Worm (Caenorhabditis elegans) whole organism, L3 larva: ENCODE results near the gene ced-10.
A peak's percentile ranks its signal among the peaks of the same experiment; 100 is the strongest.

Experiments
- R02D3.7 ChIP-seq: fragments of 150-350 bp; optimal IDR thresholded peaks from 2 replicates; lab custom pipeline; 2014; ENCODE audit warnings: missing biosample characterization, missing genetic modification characterization
- ZK546.5 ChIP-seq: sonication (generic microtip); optimal IDR thresholded peaks from 2 replicates; lab custom pipeline; 2017; ENCODE audit warnings: missing biosample characterization, missing genetic modification characterization
- aly-2 ChIP-seq: fragments of 150-350 bp; optimal IDR thresholded peaks from 2 replicates; lab custom pipeline; 2014; ENCODE audit warnings: missing biosample characterization, missing genetic modification characterization
- ama-1 ChIP-seq: fragments of 150-350 bp; optimal IDR thresholded peaks from 2 replicates; lab custom pipeline; 2018
- ceh-16 ChIP-seq: sonication (generic microtip); optimal IDR thresholded peaks from 2 replicates; lab custom pipeline; 2017; ENCODE audit warnings: missing biosample characterization, missing genetic modification characterization
- ceh-28 ChIP-seq: fragments of 150-350 bp; optimal IDR thresholded peaks from 2 replicates; lab custom pipeline; 2014; ENCODE audit warnings: missing biosample characterization, missing genetic modification reagents, missing genetic modification characterization
- ceh-82 ChIP-seq: fragments of 150-350 bp; optimal IDR thresholded peaks from 2 replicates; lab custom pipeline; 2014; ENCODE audit warnings: missing biosample characterization, missing genetic modification characterization
- ceh-9 ChIP-seq: sonication (generic microtip); optimal IDR thresholded peaks from 2 replicates; lab custom pipeline; 2018; ENCODE audit warnings: missing biosample characterization, missing genetic modification characterization
- daf-12 ChIP-seq: fragments of 150-350 bp; optimal IDR thresholded peaks from 2 replicates; lab custom pipeline; 2014; ENCODE audit warnings: missing biosample characterization, missing genetic modification reagents, missing genetic modification characterization
- egl-27 ChIP-seq: sonication (generic microtip); optimal IDR thresholded peaks from 4 replicates; lab custom pipeline; 2017; ENCODE audit warnings: missing biosample characterization, missing genetic modification reagents, missing genetic modification characterization
- egl-5 ChIP-seq: fragments of 150-350 bp; optimal IDR thresholded peaks from 2 replicates; lab custom pipeline; 2017; ENCODE audit warnings: missing biosample characterization, missing genetic modification reagents, missing genetic modification characterization, inconsistent platforms
- elt-1 ChIP-seq: fragments of 150-350 bp; optimal IDR thresholded peaks from 2 replicates; lab custom pipeline; 2014; ENCODE audit warnings: missing biosample characterization, missing genetic modification characterization
- elt-2 ChIP-seq: sonication (generic microtip); optimal IDR thresholded peaks from 2 replicates; lab custom pipeline; 2016; ENCODE audit warnings: missing genetic modification reagents, mild to moderate bottlenecking, missing genetic modification characterization, missing compliant biosample characterization
- elt-3 ChIP-seq, 3 experiments: fragments of 150-350 bp in 1 of 3; sonication (generic microtip) in 2 of 3; optimal IDR thresholded peaks; 2 replicates in 2 of 3; 4 replicates in 1 of 3; lab custom pipeline; 2014 to 2017; ENCODE audit warnings: missing biosample characterization in 3 of 3, missing genetic modification characterization in 3 of 3
- eor-1 ChIP-seq, 2 experiments: fragments of 150-350 bp; optimal IDR thresholded peaks; 2 replicates each; lab custom pipeline; 2014 to 2018; ENCODE audit warnings: missing biosample characterization in 2 of 2, missing genetic modification characterization in 2 of 2
- fkh-10 ChIP-seq: sonication (generic microtip); optimal IDR thresholded peaks from 2 replicates; lab custom pipeline; 2017; ENCODE audit warnings: missing biosample characterization, missing genetic modification reagents, missing genetic modification characterization
- fkh-2 ChIP-seq: fragments of 150-350 bp; optimal IDR thresholded peaks from 2 replicates; lab custom pipeline; 2014; ENCODE audit warnings: missing biosample characterization, missing genetic modification reagents, missing genetic modification characterization
- hmg-11 ChIP-seq: sonication (generic microtip); optimal IDR thresholded peaks from 2 replicates; lab custom pipeline; 2016; ENCODE audit warnings: missing genetic modification characterization, missing compliant biosample characterization
- jun-1 ChIP-seq: fragments of 150-350 bp; optimal IDR thresholded peaks from 2 replicates; lab custom pipeline; 2014; ENCODE audit warnings: missing biosample characterization, missing genetic modification reagents, missing genetic modification characterization
- lin-15B ChIP-seq: fragments of 150-350 bp; optimal IDR thresholded peaks from 2 replicates; lab custom pipeline; 2014; ENCODE audit warnings: missing biosample characterization, missing genetic modification characterization
- lin-39 ChIP-seq: fragments of 150-350 bp; optimal IDR thresholded peaks from 2 replicates; lab custom pipeline; 2018; ENCODE audit warnings: missing biosample characterization, missing genetic modification reagents, missing genetic modification characterization
- lsy-12 ChIP-seq: sonication (generic microtip); optimal IDR thresholded peaks from 2 replicates; lab custom pipeline; 2016; ENCODE audit warnings: mild to moderate bottlenecking, missing genetic modification characterization, missing compliant biosample characterization
- mdl-1 ChIP-seq: fragments of 150-350 bp; optimal IDR thresholded peaks from 2 replicates; lab custom pipeline; 2014; ENCODE audit warnings: missing biosample characterization, missing genetic modification characterization
- mml-1 ChIP-seq: fragments of 150-350 bp; sonication (generic microtip); optimal IDR thresholded peaks from 3 replicates; lab custom pipeline; 2014; ENCODE audit warnings: missing biosample characterization, missing genetic modification characterization
- nfya-1 ChIP-seq: sonication (generic microtip); optimal IDR thresholded peaks from 2 replicates; lab custom pipeline; 2017; ENCODE audit warnings: missing genetic modification characterization, mild to moderate bottlenecking, missing compliant biosample characterization, antibody characterized with exemption, moderate library complexity; ENCODE audit not compliant: insufficient read depth
- nhr-11 ChIP-seq: fragments of 150-350 bp; optimal IDR thresholded peaks from 2 replicates; lab custom pipeline; 2014; ENCODE audit warnings: missing biosample characterization, missing genetic modification characterization
- nhr-23 ChIP-seq: fragments of 150-350 bp; optimal IDR thresholded peaks from 2 replicates; lab custom pipeline; 2014; ENCODE audit warnings: missing biosample characterization, missing genetic modification reagents, missing genetic modification characterization
- nhr-237 ChIP-seq: fragments of 150-350 bp; optimal IDR thresholded peaks from 2 replicates; lab custom pipeline; 2014; ENCODE audit warnings: missing biosample characterization, missing genetic modification characterization
- nhr-25 ChIP-seq: sonication (generic microtip); optimal IDR thresholded peaks from 2 replicates; lab custom pipeline; 2017; ENCODE audit warnings: missing biosample characterization, missing genetic modification characterization
- nhr-28 ChIP-seq: fragments of 150-350 bp; optimal IDR thresholded peaks from 2 replicates; lab custom pipeline; 2014; ENCODE audit warnings: missing biosample characterization, missing genetic modification characterization
- nhr-43 ChIP-seq: sonication (generic microtip); optimal IDR thresholded peaks from 2 replicates; lab custom pipeline; 2016; ENCODE audit warnings: mild to moderate bottlenecking, missing genetic modification characterization, missing compliant biosample characterization; ENCODE audit not compliant: poor library complexity, severe bottlenecking
- nhr-67 ChIP-seq: fragments of 150-350 bp; optimal IDR thresholded peaks from 2 replicates; lab custom pipeline; 2014; ENCODE audit warnings: missing biosample characterization, missing genetic modification characterization
- nhr-76 ChIP-seq: fragments of 150-350 bp; sonication (generic microtip); optimal IDR thresholded peaks from 5 replicates; lab custom pipeline; 2014; ENCODE audit warnings: missing biosample characterization, missing genetic modification characterization
- nhr-77 ChIP-seq: fragments of 150-350 bp; optimal IDR thresholded peaks from 2 replicates; lab custom pipeline; 2014; ENCODE audit warnings: missing biosample characterization, missing genetic modification characterization
- pha-4 ChIP-seq: fragments of 150-350 bp; optimal IDR thresholded peaks from 2 replicates; lab custom pipeline; 2014; ENCODE audit warnings: missing biosample characterization, missing genetic modification reagents, missing genetic modification characterization
- pqm-1 ChIP-seq: fragments of 150-350 bp; optimal IDR thresholded peaks from 2 replicates; lab custom pipeline; 2017; ENCODE audit warnings: missing biosample characterization, missing genetic modification characterization, inconsistent platforms
- sea-2 ChIP-seq: fragments of 150-350 bp; sonication (generic microtip); optimal IDR thresholded peaks from 4 replicates; lab custom pipeline; 2014; ENCODE audit warnings: missing biosample characterization, missing genetic modification reagents, missing genetic modification characterization
- skn-1 ChIP-seq: fragments of 150-350 bp; optimal IDR thresholded peaks from 2 replicates; lab custom pipeline; 2014; ENCODE audit warnings: missing biosample characterization, missing genetic modification characterization
- snpc-4 ChIP-seq: fragments of 150-350 bp; optimal IDR thresholded peaks from 2 replicates; lab custom pipeline; 2014; ENCODE audit warnings: missing biosample characterization, missing genetic modification characterization
- tbx-2 ChIP-seq: sonication (generic microtip); optimal IDR thresholded peaks from 2 replicates; lab custom pipeline; 2016; ENCODE audit warnings: mild to moderate bottlenecking, missing genetic modification characterization, missing compliant biosample characterization
- unc-39 ChIP-seq: sonication (generic microtip); optimal IDR thresholded peaks from 4 replicates; lab custom pipeline; 2017; ENCODE audit warnings: missing biosample characterization, missing genetic modification characterization
- unc-62 ChIP-seq: fragments of 150-350 bp; sonication (generic microtip); optimal IDR thresholded peaks from 4 replicates; lab custom pipeline; 2014; ENCODE audit warnings: missing biosample characterization, missing genetic modification reagents, missing genetic modification characterization
- ztf-11 ChIP-seq: fragments of 150-350 bp; optimal IDR thresholded peaks from 2 replicates; lab custom pipeline; 2014; ENCODE audit warnings: missing biosample characterization, missing genetic modification characterization
- ztf-4 ChIP-seq: fragments of 150-350 bp; optimal IDR thresholded peaks from 2 replicates; lab custom pipeline; 2014; ENCODE audit warnings: missing biosample characterization, missing genetic modification characterization

Gene ced-10

ce11 chrIV:3523419-3523818 lies 14.1 kb upstream of the ced-10 start:
- TF ChIP-seq egl-27: no peak

- TF ChIP-seq ceh-28 (tag; lab: Kevin White, UChicago) (no peak), nhr-23 (peak; percentile 7), unc-62 (no peak)
Observed at ce11 chrIV:3521710-3522109, 12.4 kb upstream of the ced-10 start.

- TF ChIP-seq egl-27 (no peak), ceh-16 (tag; lab: Kevin White, UChicago) (no peak), nhr-67 (no peak), nhr-76 (tag; lab: Kevin White, UChicago) (no peak), elt-3 (tag; optimal IDR thresholded peaks at IDR 0.05; lab: Kevin White, UChicago) (no peak), eor-1 (tag; optimal IDR thresholded peaks at IDR 0.05; lab: Kevin White, UChicago) (no peak), aly-2 (tag; lab: Kevin White, UChicago) (no peak), sea-2 (GFP tag; lab: Kevin White, UChicago) (no peak), fkh-10 (no peak), ama-1 (lab: Kevin White, UChicago) (no peak), lin-39 (tag; lab: Kevin White, UChicago) (peak; percentile 27), lin-15B (tag; lab: Kevin White, UChicago) (no peak), nhr-77 (no peak), tbx-2 (tag; lab: Kevin White, UChicago) (peak; percentile 22), egl-5 (tag; lab: Kevin White, UChicago) (peak; percentile 33), daf-12 (tag; lab: Kevin White, UChicago) (no peak), hmg-11 (tag; lab: Kevin White, UChicago) (peak; percentile 73), nfya-1 (tag; lab: Kevin White, UChicago) (peak; percentile 40), jun-1 (tag; lab: Kevin White, UChicago) (no peak), R02D3.7 (tag; lab: Kevin White, UChicago) (no peak), nhr-43 (no peak), snpc-4 (no peak)
Observed at ce11 chrIV:3520957-3521356, 11.6 kb upstream of the ced-10 start.

ce11 chrIV:3520374-3520773 lies 11.0 kb upstream of the ced-10 start:
- TF ChIP-seq fkh-2 (no peak), lin-39 (tag; lab: Kevin White, UChicago) (peak; percentile 13)

ce11 chrIV:3519352-3519751 lies 10.0 kb upstream of the ced-10 start:
- TF ChIP-seq jun-1 (tag; lab: Kevin White, UChicago) (no peak), mdl-1 (tag; lab: Kevin White, UChicago) (no peak), elt-2 (no peak), ceh-82 (tag; lab: Kevin White, UChicago) (no peak), unc-39 (tag; lab: Kevin White, UChicago) (no peak), skn-1 (no peak), nhr-67 (no peak), tbx-2 (tag; lab: Kevin White, UChicago) (no peak), ztf-11 (tag; lab: Kevin White, UChicago) (no peak), pqm-1 (tag; lab: Kevin White, UChicago) (no peak), R02D3.7 (tag; lab: Kevin White, UChicago) (no peak), egl-5 (tag; lab: Kevin White, UChicago) (no peak), nhr-237 (tag; lab: Kevin White, UChicago) (no peak), fkh-10 (no peak), nhr-23 (peak; percentile 30), ceh-9 (tag; lab: Kevin White, UChicago) (no peak), elt-3 (tag; optimal IDR thresholded peaks at IDR 0.05; lab: Kevin White, UChicago) (no peak), pha-4 (tag; lab: Kevin White, UChicago) (no peak), hmg-11 (tag; lab: Kevin White, UChicago) (peak; percentile 67), mml-1 (no peak), nhr-77 (no peak), nhr-76 (tag; lab: Kevin White, UChicago) (no peak), lsy-12 (tag; lab: Kevin White, UChicago) (no peak), fkh-2 (no peak), nfya-1 (tag; lab: Kevin White, UChicago) (peak; percentile 63), nhr-28 (tag; lab: Kevin White, UChicago) (no peak), elt-1 (tag; lab: Kevin White, UChicago) (no peak), ZK546.5 (no peak), ceh-28 (tag; lab: Kevin White, UChicago) (peak; percentile 28), nhr-25 (no peak), nhr-11 (tag; lab: Kevin White, UChicago) (no peak), eor-1 (tag; optimal IDR thresholded peaks at IDR 0.05; lab: Kevin White, UChicago) (no peak), sea-2 (GFP tag; lab: Kevin White, UChicago) (no peak), aly-2 (tag; lab: Kevin White, UChicago) (no peak), egl-27 (no peak), lin-15B (tag; lab: Kevin White, UChicago) (peak; percentile 1), ztf-4 (tag; lab: Kevin White, UChicago) (no peak), daf-12 (tag; lab: Kevin White, UChicago) (no peak)
